Worm (Caenorhabditis elegans) whole organism, young adult: Measurements from ENCODE around the gene nprl-2.

Source experiments
- C06A6.2 ChIP-seq: fragments of 200-800 bp; sonication (Bioruptor generic); conservative IDR thresholded peaks from 2 replicates; pipeline ENCODE4 v1.3.6; 2022; ENCODE audit warnings: missing genetic modification characterization, missing compliant biosample characterization
- F49E8.2 ChIP-seq: sonication (generic microtip); optimal IDR thresholded peaks from 3 replicates; lab custom pipeline; 2017; ENCODE audit warnings: missing genetic modification characterization, mild to moderate bottlenecking, missing compliant biosample characterization, antibody characterized with exemption, moderate library complexity; ENCODE audit not compliant: insufficient read depth
- ama-1 ChIP-seq, 3 experiments: fragments of 150-350 bp in 1 of 3; sonication (generic microtip) in 2 of 3; optimal IDR thresholded peaks; 2 replicates each; lab custom pipeline; 2014 to 2018; ENCODE audit warnings: missing biosample characterization in 2 of 3, missing genetic modification characterization in 2 of 3, missing genetic modification reagents in 2 of 3
- aptf-3 ChIP-seq: fragments of 200-800 bp; sonication (Bioruptor generic); IDR thresholded peaks from 2 replicates; pipeline ENCODE4 v1.3.6; 2022; ENCODE audit warnings: missing genetic modification characterization, missing compliant biosample characterization
- egl-18 ChIP-seq: fragments of 200-800 bp; sonication (Bioruptor generic); IDR thresholded peaks from 2 replicates; pipeline ENCODE4 v1.3.6; 2022; ENCODE audit warnings: missing genetic modification reagents, missing genetic modification characterization, missing compliant biosample characterization
- ets-4 ChIP-seq: fragments of 200-800 bp; sonication (Bioruptor generic); optimal IDR thresholded peaks from 2 replicates; lab custom pipeline; 2018; ENCODE audit warnings: mild to moderate bottlenecking, missing genetic modification characterization, missing compliant biosample characterization
- him-1 ChIP-seq: sonication (generic microtip); optimal IDR thresholded peaks from 2 replicates; lab custom pipeline; 2016; ENCODE audit warnings: missing genotype, missing genetic modification reagents, missing genetic modification characterization, missing compliant biosample characterization
- hlh-12 ChIP-seq: sonication (generic microtip); optimal IDR thresholded peaks from 2 replicates; lab custom pipeline; 2016; ENCODE audit warnings: missing genetic modification characterization, missing compliant biosample characterization
- lag-1 ChIP-seq: fragments of 200-800 bp; sonication (Bioruptor generic); IDR thresholded peaks from 2 replicates; pipeline ENCODE4 v1.3.6; 2022; ENCODE audit warnings: missing genetic modification reagents, missing genetic modification characterization, missing compliant biosample characterization
- let-607 ChIP-seq, 2 experiments: fragments of 200-800 bp in 1 of 2; sonication (Bioruptor generic) in 1 of 2; sonication (generic microtip) in 1 of 2; optimal IDR thresholded peaks; 2 replicates each; lab custom pipeline; 2016 to 2018; ENCODE audit warnings: mild to moderate bottlenecking in 2 of 2, missing compliant biosample characterization in 2 of 2, missing genetic modification characterization in 2 of 2, moderate library complexity in 2 of 2, missing genotype in 1 of 2
- pha-4 ChIP-seq: fragments of 150-350 bp; sonication (generic microtip); optimal IDR thresholded peaks from 2 replicates; lab custom pipeline; 2014; ENCODE audit warnings: missing biosample characterization, missing genetic modification reagents, missing genetic modification characterization
- rcor-1 ChIP-seq: fragments of 200-800 bp; sonication (Bioruptor generic); IDR thresholded peaks from 2 replicates; pipeline ENCODE4 v1.3.6; 2022; ENCODE audit warnings: missing genetic modification reagents, missing genetic modification characterization, missing compliant biosample characterization
- sptf-2 ChIP-seq: fragments of 200-800 bp; sonication (Bioruptor generic); optimal IDR thresholded peaks from 2 replicates; lab custom pipeline; 2018; ENCODE audit warnings: mild to moderate bottlenecking, missing genetic modification characterization, missing compliant biosample characterization
- unc-62 ChIP-seq: fragments of 150-350 bp; optimal IDR thresholded peaks from 2 replicates; lab custom pipeline; 2014; ENCODE audit warnings: missing biosample characterization, missing genetic modification reagents, missing genetic modification characterization

DNA sequence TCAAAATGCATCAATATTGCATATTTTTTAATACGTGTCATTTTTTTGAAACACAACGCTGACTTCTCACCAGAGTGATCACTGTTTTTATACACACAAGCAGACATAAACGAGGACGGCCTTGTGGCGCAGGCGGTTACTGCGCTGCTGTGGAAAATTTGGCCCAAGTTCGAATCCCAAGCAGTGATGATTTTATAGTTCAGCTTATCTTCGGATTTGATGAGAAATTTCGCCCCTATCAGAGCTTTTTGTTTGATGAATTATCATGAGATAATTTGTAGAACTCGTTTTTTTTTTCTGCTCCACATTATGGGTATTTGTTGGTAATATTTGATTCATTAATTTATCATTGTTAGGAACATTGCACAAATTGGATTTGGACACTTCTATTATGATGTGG, 17.3 kb downstream of the nprl-2 start:
- TF ChIP-seq C06A6.2 = 0 out of 2 replicates have a peak, but pooled peaks have one; percentile 36
- TF ChIP-seq ets-4 = peak; percentile 88
- peak; percentile 96 for TF ChIP-seq him-1
- peak; percentile 83 for TF ChIP-seq hlh-12
- 0 out of 2 replicates have a peak, but pooled peaks have one; percentile 59 for TF ChIP-seq egl-18 (GFP tag; lab: Robert Waterston, UW)
- TF ChIP-seq sptf-2 (GFP tag; lab: Kevin White, UChicago) = peak; percentile 94
- TF ChIP-seq unc-62 (GFP tag; lab: Kevin White, UChicago) = no peak
- peak; percentile 86 for TF ChIP-seq rcor-1
- peak; percentile 94 for TF ChIP-seq F49E8.2 (tag; lab: Kevin White, UChicago)
- peak; percentile 43 to 75 for TF ChIP-seq let-607 (tag; optimal IDR thresholded peaks at IDR 0.05; lab: Kevin White, UChicago)
- TF ChIP-seq ama-1 (optimal IDR thresholded peaks at IDR 0.05; lab: Kevin White, UChicago) = no peak
- TF ChIP-seq ama-1 (GFP tag; optimal IDR thresholded peaks at IDR 0.05; lab: Kevin White, UChicago) = peak; percentile 81 to 96
- TF ChIP-seq pha-4 (tag; lab: Kevin White, UChicago) = no peak
- 0 out of 2 replicates have a peak, but pooled peaks have one; percentile 12 for TF ChIP-seq lag-1
- peak; percentile 92 for TF ChIP-seq aptf-3
